Fruit fly (Drosophila melanogaster) whole organism, embryonic: Measurements from ENCODE around the gene blot.

Source experiments
- Abd-B ChIP-seq: fragments of 200-800 bp; sonication (Bioruptor generic); optimal IDR thresholded peaks from 2 replicates; lab custom pipeline; 2018; ENCODE audit warnings: missing biosample characterization, mild to moderate bottlenecking, missing genetic modification characterization, moderate library complexity
- CG10543 ChIP-seq: fragments of 200-800 bp; sonication (Bioruptor generic); optimal IDR thresholded peaks from 3 replicates; lab custom pipeline; 2017; ENCODE audit warnings: missing biosample characterization, mild to moderate bottlenecking, missing genetic modification characterization, moderate library complexity
- CG10979 ChIP-seq: fragments of 200-800 bp; sonication (Bioruptor generic); optimal IDR thresholded peaks from 2 replicates; lab custom pipeline; 2018; ENCODE audit warnings: missing biosample characterization, mild to moderate bottlenecking, missing genetic modification characterization, moderate library complexity
- CG13894 ChIP-seq: fragments of 200-800 bp; sonication (Bioruptor generic); optimal IDR thresholded peaks from 3 replicates; lab custom pipeline; 2018; ENCODE audit warnings: missing biosample characterization, mild to moderate bottlenecking, missing genetic modification characterization, moderate library complexity
- CG1602 ChIP-seq: fragments of 200-800 bp; sonication (Bioruptor generic); optimal IDR thresholded peaks from 3 replicates; lab custom pipeline; 2016; ENCODE audit warnings: missing biosample characterization, missing genetic modification characterization
- CG18476 ChIP-seq: fragments of 200-800 bp; sonication (Bioruptor generic); optimal IDR thresholded peaks from 2 replicates; lab custom pipeline; 2016; ENCODE audit warnings: missing biosample characterization, mild to moderate bottlenecking, missing genetic modification characterization
- CG18599 ChIP-seq: fragments of 200-800 bp; sonication (Bioruptor generic); optimal IDR thresholded peaks from 3 replicates; lab custom pipeline; 2017; ENCODE audit warnings: missing biosample characterization, missing genetic modification characterization, mild to moderate bottlenecking, moderate library complexity, missing genetic modification reagents
- CG30020 ChIP-seq: fragments of 200-800 bp; optimal IDR thresholded peaks from 2 replicates; lab custom pipeline; 2019; ENCODE audit warnings: missing biosample characterization, mild to moderate bottlenecking, missing genetic modification characterization, moderate library complexity
- CG31224 ChIP-seq: fragments of 200-800 bp; sonication (Bioruptor generic); IDR thresholded peaks from 2 replicates; pipeline ENCODE4 v1.3.6; 2022; ENCODE audit warnings: missing biosample characterization, missing genetic modification characterization
- CG31365 ChIP-seq: fragments of 200-800 bp; sonication (Bioruptor generic); optimal IDR thresholded peaks from 2 replicates; lab custom pipeline; 2018; ENCODE audit warnings: missing biosample characterization, mild to moderate bottlenecking, missing genetic modification characterization
- CG31388 ChIP-seq: fragments of 200-800 bp; sonication (Bioruptor generic); optimal IDR thresholded peaks from 2 replicates; lab custom pipeline; 2016; ENCODE audit warnings: missing biosample characterization, missing genetic modification characterization
- CG3163 ChIP-seq: fragments of 200-800 bp; sonication (Bioruptor generic); optimal IDR thresholded peaks from 3 replicates; lab custom pipeline; 2016; ENCODE audit warnings: missing biosample characterization, missing genetic modification characterization
- CG32532 ChIP-seq: fragments of 200-800 bp; sonication (Bioruptor generic); IDR thresholded peaks from 2 replicates; pipeline ENCODE4 v1.3.6; 2022; ENCODE audit warnings: missing biosample characterization, missing genetic modification characterization
- CG32767 ChIP-seq: fragments of 200-800 bp; sonication (Bioruptor generic); IDR thresholded peaks from 2 replicates; pipeline ENCODE4 v1.3.6; 2022; ENCODE audit warnings: missing biosample characterization, missing genetic modification characterization
- CG34224 ChIP-seq: fragments of 200-800 bp; sonication (Bioruptor generic); IDR thresholded peaks from 3 replicates; pipeline ENCODE4 v1.3.6; 2022; ENCODE audit warnings: missing biosample characterization, missing genetic modification characterization; ENCODE audit not compliant: partially characterized antibody
- CG4360 ChIP-seq: fragments of 200-800 bp; sonication (Bioruptor generic); IDR thresholded peaks from 2 replicates; pipeline ENCODE4 v1.3.6; 2022; ENCODE audit warnings: missing biosample characterization, missing genetic modification characterization
- CG4854 ChIP-seq: fragments of 200-800 bp; sonication (Bioruptor generic); optimal IDR thresholded peaks from 2 replicates; lab custom pipeline; 2016; ENCODE audit warnings: missing biosample characterization, missing genetic modification characterization, inconsistent platforms
- CG6272 ChIP-seq: fragments of 200-800 bp; sonication (Bioruptor generic); IDR thresholded peaks from 2 replicates; pipeline ENCODE4 v1.3.6; 2022; ENCODE audit warnings: missing biosample characterization, missing genetic modification characterization
- CG6791 ChIP-seq: fragments of 200-800 bp; sonication (Bioruptor generic); IDR thresholded peaks from 3 replicates; pipeline ENCODE4 v1.3.6; 2022; ENCODE audit warnings: missing biosample characterization, missing genetic modification characterization; ENCODE audit not compliant: partially characterized antibody
- CG7786 ChIP-seq: fragments of 200-800 bp; sonication (Bioruptor generic); optimal IDR thresholded peaks from 2 replicates; lab custom pipeline; 2016; ENCODE audit warnings: missing biosample characterization, missing genetic modification characterization
- CG7928 ChIP-seq: fragments of 200-800 bp; sonication (Bioruptor generic); optimal IDR thresholded peaks from 2 replicates; lab custom pipeline; 2017; ENCODE audit warnings: missing biosample characterization, mild to moderate bottlenecking, missing genetic modification characterization
- CG8359 ChIP-seq: fragments of 200-800 bp; sonication (Bioruptor generic); optimal IDR thresholded peaks from 2 replicates; lab custom pipeline; 2017; ENCODE audit warnings: missing biosample characterization, mild to moderate bottlenecking, missing genetic modification characterization, borderline replicate concordance
- CG8765 ChIP-seq: fragments of 200-800 bp; sonication (Bioruptor generic); IDR thresholded peaks from 2 replicates; pipeline ENCODE4 v1.3.6; 2022; ENCODE audit warnings: missing biosample characterization, missing genetic modification characterization
- CG9797 ChIP-seq: fragments of 200-800 bp; sonication (Bioruptor generic); optimal IDR thresholded peaks from 3 replicates; lab custom pipeline; 2018; ENCODE audit warnings: missing biosample characterization, mild to moderate bottlenecking, missing genetic modification characterization
- D ChIP-seq, 2 experiments: fragments of 200-800 bp in 1 of 2; fragments of >200 bp in 1 of 2; sonication (Bioruptor generic) in 1 of 2; optimal IDR thresholded peaks; 2 replicates in 1 of 2; 3 replicates in 1 of 2; lab custom pipeline; 2017; ENCODE audit warnings: mild to moderate bottlenecking in 1 of 2, missing biosample characterization in 1 of 2, missing genetic modification characterization in 1 of 2, missing genetic modification reagents in 1 of 2
- Dip2 ChIP-seq: fragments of 200-800 bp; sonication (Bioruptor generic); IDR thresholded peaks from 2 replicates; pipeline ENCODE4 v1.3.6; 2022; ENCODE audit warnings: missing biosample characterization, missing genetic modification characterization
- Ets65A ChIP-seq: fragments of 200-800 bp; sonication (Bioruptor generic); peaks from one replicate; lab custom pipeline; 2016; ENCODE audit warnings: missing biosample characterization, missing genetic modification characterization
- Hey ChIP-seq: fragments of 200-800 bp; sonication (Bioruptor generic); optimal IDR thresholded peaks from 3 replicates; lab custom pipeline; 2018; ENCODE audit warnings: missing biosample characterization, mild to moderate bottlenecking, missing genetic modification characterization
- Six4 ChIP-seq: fragments of 200-800 bp; sonication (Bioruptor generic); optimal IDR thresholded peaks from 2 replicates; lab custom pipeline; 2016; ENCODE audit warnings: missing biosample characterization, missing genetic modification characterization
- Sox100B ChIP-seq: fragments of 200-800 bp; sonication (Bioruptor generic); optimal IDR thresholded peaks from 3 replicates; lab custom pipeline; 2018; ENCODE audit warnings: missing biosample characterization, mild to moderate bottlenecking, missing genetic modification characterization
- Usf ChIP-seq: fragments of 200-800 bp; sonication (Bioruptor generic); optimal IDR thresholded peaks from 2 replicates; lab custom pipeline; 2017; ENCODE audit warnings: missing genotype, missing biosample characterization, missing genetic modification characterization
- bsh ChIP-seq, 2 experiments: fragments of 200-800 bp; sonication (Bioruptor generic); optimal IDR thresholded peaks; 2 replicates each; lab custom pipeline; 2017 to 2018; ENCODE audit warnings: mild to moderate bottlenecking in 2 of 2, missing biosample characterization in 2 of 2, missing genetic modification characterization in 2 of 2, moderate library complexity in 1 of 2
- caup ChIP-seq: fragments of 200-800 bp; sonication (Bioruptor generic); optimal IDR thresholded peaks from 3 replicates; lab custom pipeline; 2017; ENCODE audit warnings: missing biosample characterization, mild to moderate bottlenecking, missing genetic modification characterization, moderate library complexity; ENCODE audit not compliant: severe bottlenecking
- ewg ChIP-seq: fragments of 200-800 bp; sonication (Bioruptor generic); optimal IDR thresholded peaks from 3 replicates; lab custom pipeline; 2017; ENCODE audit warnings: mild to moderate bottlenecking, missing biosample characterization, missing genetic modification reagents, missing genetic modification characterization
- ftz-f1 ChIP-seq: fragments of 200-800 bp; sonication (Bioruptor generic); optimal IDR thresholded peaks from 2 replicates; lab custom pipeline; 2016; ENCODE audit warnings: missing biosample characterization, missing genetic modification characterization
- gem ChIP-seq: fragments of 200-800 bp; sonication (Bioruptor generic); optimal IDR thresholded peaks from 2 replicates; lab custom pipeline; 2019; ENCODE audit warnings: missing biosample characterization, mild to moderate bottlenecking, missing genetic modification characterization, moderate library complexity
- gro ChIP-seq: fragments of 200-800 bp; sonication (Bioruptor generic); optimal IDR thresholded peaks from 2 replicates; lab custom pipeline; 2016; ENCODE audit warnings: missing biosample characterization, missing genetic modification characterization
- gsb-n ChIP-seq: fragments of 200-800 bp; sonication (Bioruptor generic); optimal IDR thresholded peaks from 3 replicates; lab custom pipeline; 2018; ENCODE audit warnings: missing biosample characterization, mild to moderate bottlenecking, missing genetic modification characterization
- hb ChIP-seq: fragments of 200-800 bp; sonication (Bioruptor generic); IDR thresholded peaks from 3 replicates; pipeline ENCODE4 v1.3.6; 2022; ENCODE audit warnings: missing biosample characterization, missing genetic modification characterization; ENCODE audit not compliant: partially characterized antibody
- hth ChIP-seq: fragments of >200 bp; optimal IDR thresholded peaks from 2 replicates; lab custom pipeline; 2017; ENCODE audit warnings: inconsistent platforms
- insv ChIP-seq, 2 experiments: fragments of 200-800 bp; sonication (Bioruptor generic); optimal IDR thresholded peaks; 3 replicates each; lab custom pipeline; 2016 to 2018; ENCODE audit warnings: missing biosample characterization in 2 of 2, missing genetic modification characterization in 2 of 2
- kay ChIP-seq: fragments of 200-800 bp; sonication (Bioruptor generic); optimal IDR thresholded peaks from 2 replicates; lab custom pipeline; 2016; ENCODE audit warnings: missing biosample characterization, missing genetic modification characterization
- pnt ChIP-seq: fragments of 200-800 bp; sonication (Bioruptor generic); optimal IDR thresholded peaks from 3 replicates; lab custom pipeline; 2016; ENCODE audit warnings: missing biosample characterization, missing genetic modification characterization
- pum ChIP-seq: fragments of 200-800 bp; sonication (Bioruptor generic); optimal IDR thresholded peaks from 2 replicates; lab custom pipeline; 2016; ENCODE audit warnings: missing biosample characterization, missing genetic modification characterization
- row ChIP-seq: fragments of 200-800 bp; sonication (Bioruptor generic); IDR thresholded peaks from 3 replicates; pipeline ENCODE4 v1.3.6; 2022; ENCODE audit warnings: missing biosample characterization, missing genetic modification characterization
- slbo ChIP-seq: fragments of 200-800 bp; sonication (Bioruptor generic); IDR thresholded peaks from 2 replicates; pipeline ENCODE4 v1.3.6; 2022; ENCODE audit warnings: missing biosample characterization, missing genetic modification characterization
- tgo ChIP-seq: fragments of 200-800 bp; sonication (Bioruptor generic); IDR thresholded peaks from 3 replicates; pipeline ENCODE4 v1.3.6; 2022; ENCODE audit warnings: missing biosample characterization, missing genetic modification characterization
- toy ChIP-seq: fragments of 200-800 bp; sonication (Bioruptor generic); IDR thresholded peaks from 2 replicates; pipeline ENCODE4 v1.3.6; 2022; ENCODE audit warnings: missing biosample characterization, missing genetic modification characterization
- vvl ChIP-seq: fragments of 200-800 bp; sonication (Bioruptor generic); IDR thresholded peaks from 2 replicates; pipeline ENCODE4 v1.3.6; 2022; ENCODE audit warnings: missing biosample characterization, missing genetic modification characterization

Gene blot

DNA sequence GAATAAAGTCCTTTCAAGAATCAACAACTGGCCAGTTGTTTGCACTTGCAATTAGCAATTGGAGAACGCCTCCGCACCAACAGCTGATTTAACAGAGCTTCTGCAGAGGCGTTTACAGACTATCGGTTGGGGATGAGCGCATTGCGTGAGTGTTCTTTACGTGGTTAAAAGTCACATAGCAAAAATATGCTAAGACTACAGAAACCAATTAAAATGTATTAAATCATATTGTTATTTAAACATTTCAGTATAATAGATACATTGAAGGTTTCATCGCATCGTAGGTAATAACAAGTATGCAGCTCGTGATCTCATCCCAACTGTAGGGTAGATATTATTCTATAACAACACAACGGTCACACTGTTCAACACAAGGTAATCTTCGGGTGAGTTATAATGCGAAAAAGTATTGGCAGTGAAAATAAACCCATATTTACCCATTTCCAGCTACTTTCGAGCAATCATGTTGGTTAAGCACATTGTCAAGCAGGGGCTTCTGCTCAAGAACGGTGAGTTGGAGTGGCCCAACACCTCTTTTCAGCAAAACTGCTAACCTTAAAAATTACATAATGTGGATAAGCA is 3.9 kb upstream of the blot start, which contains the start of the genes Sec3 and COX7B (continued):
- TF ChIP-seq pnt, result peak; percentile 28
- peak; percentile 65 for TF ChIP-seq CG13894 (tag; lab: Kevin White, UChicago)
- TF ChIP-seq Ets65A (GFP tag; lab: Kevin White, UChicago), result peak; percentile 95
- TF ChIP-seq CG30020 (tag; lab: Kevin White, UChicago), result peak; percentile 67
- TF ChIP-seq CG31388 (GFP tag; lab: Kevin White, UChicago), result no peak
- peak; percentile 32 for TF ChIP-seq CG7928 (GFP tag; lab: Kevin White, UChicago)
- peak; percentile 6 for TF ChIP-seq Six4 (GFP tag; lab: Kevin White, UChicago)
- TF ChIP-seq D (optimal IDR thresholded peaks at IDR 0.05; lab: Kevin White, UChicago), result no peak
- peak; percentile 30 for TF ChIP-seq D (GFP tag; optimal IDR thresholded peaks at IDR 0.05; lab: Kevin White, UChicago)
- no peak for TF ChIP-seq toy (GFP tag; lab: Robert Waterston, UW)
- peak; percentile 51 for TF ChIP-seq kay (GFP tag; lab: Kevin White, UChicago)
- peak; percentile 64; the same call in 2 of the 3 replicates for TF ChIP-seq tgo (GFP tag; lab: Robert Waterston, UW)
- TF ChIP-seq CG34224, result peak; percentile 93
- TF ChIP-seq CG9797, result peak; percentile 90
- TF ChIP-seq Abd-B (GFP tag; lab: Kevin White, UChicago), result peak; percentile 62
- TF ChIP-seq CG18599, result peak; percentile 63
- peak; percentile 51 for TF ChIP-seq CG4854 (GFP tag; lab: Kevin White, UChicago)
- no peak for TF ChIP-seq CG4360 (GFP tag; lab: Robert Waterston, UW)
- peak; percentile 62 for TF ChIP-seq CG10979 (tag; lab: Kevin White, UChicago)
- TF ChIP-seq CG6791, result peak; percentile 73; the same call in 2 of the 3 replicates
- TF ChIP-seq insv (GFP tag; optimal IDR thresholded peaks at IDR 0.05; lab: Kevin White, UChicago), result peak in 1 of 2 experiments; percentile 61
- TF ChIP-seq gro (GFP tag; lab: Kevin White, UChicago), result peak; percentile 26
- TF ChIP-seq CG1602 (GFP tag; lab: Kevin White, UChicago), result peak; percentile 58
- peak; percentile 75 for TF ChIP-seq gem
- TF ChIP-seq row (GFP tag; lab: Robert Waterston, UW), result peak; percentile 93
- peak; percentile 67 for TF ChIP-seq CG10543 (GFP tag; lab: Kevin White, UChicago)
- no peak for TF ChIP-seq Dip2 (GFP tag; lab: Robert Waterston, UW)
- TF ChIP-seq hb (GFP tag; lab: Robert Waterston, UW), result peak; percentile 76
- TF ChIP-seq CG3163 (GFP tag; lab: Kevin White, UChicago), result no peak
- TF ChIP-seq pum, result peak; percentile 58
- TF ChIP-seq CG18476 (GFP tag; lab: Kevin White, UChicago), result peak; percentile 44
- 0 out of 2 replicates have a peak, but pooled peaks have one; percentile 6 for TF ChIP-seq CG31224
- peak in 1 of 2 experiments; percentile 55 for TF ChIP-seq bsh (GFP tag; optimal IDR thresholded peaks at IDR 0.05; lab: Kevin White, UChicago)
- TF ChIP-seq caup, result peak; percentile 53
- TF ChIP-seq CG31365 (tag; lab: Kevin White, UChicago), result no peak
- TF ChIP-seq CG8765 (GFP tag; lab: Robert Waterston, UW), result no peak
- peak; percentile 70 for TF ChIP-seq CG6272
- peak; percentile 20 for TF ChIP-seq Sox100B (GFP tag; lab: Kevin White, UChicago)
- TF ChIP-seq CG32532 (GFP tag; lab: Robert Waterston, UW), result peak; percentile 71
- no peak for TF ChIP-seq hth (lab: Kevin White, UChicago)
- peak; percentile 17 for TF ChIP-seq CG7786 (GFP tag; lab: Kevin White, UChicago)
- peak; percentile 77 for TF ChIP-seq slbo (GFP tag; lab: Robert Waterston, UW)
- TF ChIP-seq CG32767 (GFP tag; lab: Robert Waterston, UW), result no peak
- peak; percentile 17 for TF ChIP-seq ewg (GFP tag; lab: Kevin White, UChicago)
- peak; percentile 50 for TF ChIP-seq gsb-n (tag; lab: Kevin White, UChicago)
- TF ChIP-seq CG8359, result no peak
- TF ChIP-seq Hey (tag; lab: Kevin White, UChicago), result no peak
- TF ChIP-seq Usf (GFP tag; lab: Kevin White, UChicago), result no peak
- peak; percentile 72 for TF ChIP-seq ftz-f1 (GFP tag; lab: Kevin White, UChicago)
- TF ChIP-seq vvl (GFP tag; lab: Robert Waterston, UW), result peak; percentile 72
